Worm (Caenorhabditis elegans): ENCODE data around the gene gid-8.

- TF ChIP-seq him-1 (tag; optimal IDR thresholded peaks at IDR 0.05) = no peak
- TF ChIP-seq W03F9.2 (tag; optimal IDR thresholded peaks at IDR 0.05) = no peak
- no peak for TF ChIP-seq dao-5 (tag; optimal IDR thresholded peaks at IDR 0.05)
Observed at ce11 chrV:1454762-1455161, 12.8 kb upstream of the gid-8 start, which contains the start of gene chil-14.

All from whole organism, L4/young adult.